Fruit fly (Drosophila melanogaster) whole organism, prepupa: Measurements from ENCODE around the gene CG32829.

ENCODE experiments used
- Blimp-1 ChIP-seq: fragments of 200-800 bp; sonication (Bioruptor generic); optimal IDR thresholded peaks from 3 replicates; lab custom pipeline; 2017; ENCODE audit warnings: missing biosample characterization, missing genetic modification characterization, mild to moderate bottlenecking, moderate library complexity, missing genetic modification reagents
- CG10631 ChIP-seq: fragments of 200-800 bp; sonication (Bioruptor generic); optimal IDR thresholded peaks from 2 replicates; lab custom pipeline; 2016; ENCODE audit warnings: missing biosample characterization, missing genetic modification characterization
- CG11294 ChIP-seq: fragments of 200-800 bp; sonication (Bioruptor generic); IDR thresholded peaks from 2 replicates; pipeline ENCODE4 v1.3.6; 2022; ENCODE audit warnings: missing biosample characterization, missing genetic modification characterization
- CG11762 ChIP-seq: fragments of 200-800 bp; sonication (Bioruptor generic); optimal IDR thresholded peaks from 3 replicates; lab custom pipeline; 2016; ENCODE audit warnings: missing biosample characterization, missing genetic modification characterization; ENCODE audit not compliant: insufficient read depth
- CG16779 ChIP-seq: fragments of 200-800 bp; sonication (Bioruptor generic); optimal IDR thresholded peaks from 3 replicates; lab custom pipeline; 2017; ENCODE audit warnings: missing biosample characterization, mild to moderate bottlenecking, missing genetic modification characterization
- CG3919 ChIP-seq: fragments of 200-800 bp; sonication (Bioruptor generic); optimal IDR thresholded peaks from 3 replicates; lab custom pipeline; 2016; ENCODE audit warnings: missing biosample characterization, missing genetic modification characterization
- CG4318 ChIP-seq: fragments of 200-800 bp; sonication (Bioruptor generic); optimal IDR thresholded peaks from 3 replicates; lab custom pipeline; 2017; ENCODE audit warnings: missing biosample characterization, mild to moderate bottlenecking, missing genetic modification characterization
- CG6276 ChIP-seq: fragments of 200-800 bp; sonication (Bioruptor generic); optimal IDR thresholded peaks from 2 replicates; lab custom pipeline; 2017; ENCODE audit warnings: missing biosample characterization, mild to moderate bottlenecking, missing genetic modification characterization
- CG6792 ChIP-seq: fragments of 200-800 bp; sonication (Bioruptor generic); optimal IDR thresholded peaks from 3 replicates; lab custom pipeline; 2016; ENCODE audit warnings: missing biosample characterization, missing genetic modification characterization
- CG6854 ChIP-seq: fragments of 200-800 bp; sonication (Bioruptor generic); optimal IDR thresholded peaks from 2 replicates; lab custom pipeline; 2017; ENCODE audit warnings: missing biosample characterization, mild to moderate bottlenecking, missing genetic modification characterization
- CG7368 ChIP-seq: fragments of 200-800 bp; sonication (Bioruptor generic); optimal IDR thresholded peaks from 3 replicates; lab custom pipeline; 2016; ENCODE audit warnings: missing biosample characterization, missing genetic modification characterization
- CG8119 ChIP-seq: fragments of 200-800 bp; sonication (Bioruptor generic); IDR thresholded peaks from 3 replicates; pipeline ENCODE4 v1.3.6; 2022; ENCODE audit warnings: missing biosample characterization, missing genetic modification characterization
- CG8632 ChIP-seq: fragments of 200-800 bp; sonication (Bioruptor generic); optimal IDR thresholded peaks from 3 replicates; lab custom pipeline; 2016; ENCODE audit warnings: missing biosample characterization, missing genetic modification characterization
- CG9139 ChIP-seq: fragments of 200-800 bp; sonication (Bioruptor generic); optimal IDR thresholded peaks from 3 replicates; lab custom pipeline; 2017; ENCODE audit warnings: missing biosample characterization, mild to moderate bottlenecking, missing genetic modification characterization
- Gug ChIP-seq: fragments of 200-800 bp; sonication (Bioruptor generic); IDR thresholded peaks from 2 replicates; pipeline ENCODE4 v1.3.6; 2022; ENCODE audit warnings: missing biosample characterization, missing genetic modification characterization
- Hr39 ChIP-seq: fragments of 200-800 bp; sonication (Bioruptor generic); optimal IDR thresholded peaks from 2 replicates; lab custom pipeline; 2016; ENCODE audit warnings: missing biosample characterization, missing genetic modification characterization
- Met ChIP-seq: fragments of 200-800 bp; sonication (Bioruptor generic); optimal IDR thresholded peaks from 3 replicates; lab custom pipeline; 2016; ENCODE audit warnings: missing biosample characterization, missing genetic modification characterization
- Sox102F ChIP-seq: fragments of 200-800 bp; sonication (Bioruptor generic); optimal IDR thresholded peaks from 2 replicates; lab custom pipeline; 2016; ENCODE audit warnings: missing biosample characterization, mild to moderate bottlenecking, missing genetic modification characterization
- Sox14 ChIP-seq: fragments of 200-800 bp; sonication (Bioruptor generic); optimal IDR thresholded peaks from 3 replicates; lab custom pipeline; 2016; ENCODE audit warnings: missing biosample characterization, missing genetic modification characterization
- dac ChIP-seq: fragments of 200-800 bp; sonication (Bioruptor generic); optimal IDR thresholded peaks from 2 replicates; lab custom pipeline; 2017; ENCODE audit warnings: missing biosample characterization, mild to moderate bottlenecking, missing genetic modification characterization
- eg ChIP-seq: fragments of 200-800 bp; sonication (Bioruptor generic); IDR thresholded peaks from 3 replicates; pipeline ENCODE4 v1.3.6; 2022; ENCODE audit warnings: missing biosample characterization, missing genetic modification characterization
- esn ChIP-seq: fragments of 200-800 bp; sonication (Bioruptor generic); optimal IDR thresholded peaks from 2 replicates; lab custom pipeline; 2016; ENCODE audit warnings: missing biosample characterization, mild to moderate bottlenecking, missing genetic modification characterization, moderate library complexity
- fd59A ChIP-seq: fragments of 200-800 bp; sonication (Bioruptor generic); optimal IDR thresholded peaks from 2 replicates; lab custom pipeline; 2017; ENCODE audit warnings: missing biosample characterization, mild to moderate bottlenecking, missing genetic modification characterization, missing genetic modification reagents
- fd85E ChIP-seq: fragments of 200-800 bp; sonication (Bioruptor generic); optimal IDR thresholded peaks from 3 replicates; lab custom pipeline; 2016; ENCODE audit warnings: missing biosample characterization, missing genetic modification characterization
- fkh ChIP-seq: fragments of 200-800 bp; sonication (Bioruptor generic); optimal IDR thresholded peaks from 3 replicates; lab custom pipeline; 2017; ENCODE audit warnings: missing biosample characterization, mild to moderate bottlenecking, missing genetic modification characterization, moderate library complexity
- lz ChIP-seq: fragments of 200-800 bp; sonication (Bioruptor generic); optimal IDR thresholded peaks from 3 replicates; lab custom pipeline; 2016; ENCODE audit warnings: missing biosample characterization, missing genetic modification characterization
- net ChIP-seq: fragments of 200-800 bp; sonication (Bioruptor generic); optimal IDR thresholded peaks from 3 replicates; lab custom pipeline; 2016; ENCODE audit warnings: missing biosample characterization, missing genetic modification characterization
- pdm3 ChIP-seq: fragments of 200-800 bp; sonication (Bioruptor generic); optimal IDR thresholded peaks from 3 replicates; lab custom pipeline; 2016; ENCODE audit warnings: missing biosample characterization, missing genetic modification characterization
- spab ChIP-seq: fragments of 200-800 bp; sonication (Bioruptor generic); optimal IDR thresholded peaks from 2 replicates; lab custom pipeline; 2017; ENCODE audit warnings: missing biosample characterization, mild to moderate bottlenecking, missing genetic modification characterization, missing genetic modification reagents
- svp ChIP-seq: fragments of 200-800 bp; sonication (Bioruptor generic); peaks from one replicate; lab custom pipeline; 2016; ENCODE audit warnings: missing biosample characterization, missing genetic modification characterization
- topi ChIP-seq: fragments of 200-800 bp; sonication (Bioruptor generic); optimal IDR thresholded peaks from 3 replicates; lab custom pipeline; 2016; ENCODE audit warnings: missing biosample characterization, missing genetic modification characterization
- vri ChIP-seq: fragments of 200-800 bp; sonication (Bioruptor generic); optimal IDR thresholded peaks from 3 replicates; lab custom pipeline; 2016; ENCODE audit warnings: missing biosample characterization, mild to moderate bottlenecking, missing genetic modification characterization

Gene CG32829

dm6 chr2L:6942714-6943113 lies 26.5 kb upstream of the CG32829 start, which contains the start of gene CG18304:
CG18304 (minus strand) TSS chr2L:6942814.
- TF ChIP-seq CG9139 (GFP tag; lab: Kevin White, UChicago): no peak
- TF ChIP-seq vri (GFP tag; lab: Kevin White, UChicago): no peak
- no peak for TF ChIP-seq CG11762
- no peak for TF ChIP-seq lz (GFP tag; lab: Kevin White, UChicago)
- no peak for TF ChIP-seq CG6854 (GFP tag; lab: Kevin White, UChicago)
- TF ChIP-seq spab (GFP tag; lab: Kevin White, UChicago): no peak
- TF ChIP-seq Gug (GFP tag; lab: Robert Waterston, UW): no peak
- no peak for TF ChIP-seq fd59A (GFP tag; lab: Kevin White, UChicago)
- TF ChIP-seq CG6276: no peak
- TF ChIP-seq fd85E: no peak
- no peak for TF ChIP-seq eg (GFP tag; lab: Robert Waterston, UW)

DNA sequence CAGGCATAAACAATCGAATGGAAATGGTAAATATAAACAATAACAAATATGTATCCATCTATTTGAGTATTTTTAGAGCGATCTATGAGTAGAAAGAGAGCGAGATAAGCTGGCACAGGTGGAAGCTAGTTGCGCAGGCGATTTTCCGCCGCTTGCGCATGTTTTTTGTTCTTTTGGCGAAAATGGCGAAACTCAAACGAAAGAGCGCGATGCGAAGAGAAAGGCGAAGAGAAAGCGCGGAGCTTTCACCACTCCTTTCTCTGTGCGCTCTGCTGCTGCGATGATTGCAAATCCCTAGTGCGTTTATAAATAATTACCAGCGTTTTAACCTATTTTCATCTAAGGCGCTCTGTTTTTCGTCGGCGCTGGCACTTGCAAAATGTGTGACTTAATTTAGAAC lies 25.5 kb upstream of the CG32829 start:
- no peak for TF ChIP-seq CG11762
- no peak for TF ChIP-seq vri (GFP tag; lab: Kevin White, UChicago)
- no peak for TF ChIP-seq CG11294 (GFP tag; lab: Robert Waterston, UW)
- no peak for TF ChIP-seq CG6792
- TF ChIP-seq CG6276: no peak
- no peak for TF ChIP-seq CG10631 (GFP tag; lab: Kevin White, UChicago)
- TF ChIP-seq svp (GFP tag; lab: Kevin White, UChicago): no peak
- TF ChIP-seq net (GFP tag; lab: Kevin White, UChicago): no peak
- no peak for TF ChIP-seq esn (GFP tag; lab: Kevin White, UChicago)
- TF ChIP-seq CG16779 (tag; lab: Kevin White, UChicago): no peak
- no peak for TF ChIP-seq CG8119 (GFP tag; lab: Robert Waterston, UW)
- no peak for TF ChIP-seq topi
- TF ChIP-seq Sox14: no peak

DNA sequence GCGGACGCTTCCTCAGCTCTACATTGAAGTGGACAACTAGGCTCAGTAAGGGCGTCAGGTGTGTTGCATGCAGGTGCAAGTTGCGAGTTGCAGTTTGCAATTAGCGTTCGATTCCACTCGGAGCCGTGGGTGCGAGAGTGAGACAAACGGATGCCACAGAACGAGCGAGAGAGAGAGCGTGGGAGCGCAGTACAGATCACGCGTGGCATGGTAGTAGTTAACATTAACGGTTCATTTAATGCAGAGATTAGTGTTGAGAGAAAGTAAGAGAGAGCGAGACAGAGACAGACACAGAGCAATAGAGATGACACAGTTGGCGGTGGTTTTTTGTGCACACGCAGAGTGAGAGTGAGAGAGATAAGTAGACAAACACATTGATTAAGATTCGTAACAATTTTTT lies 23.5 kb upstream of the CG32829 start:
- TF ChIP-seq CG4318 (GFP tag; lab: Kevin White, UChicago): no peak
- no peak for TF ChIP-seq topi
- no peak for TF ChIP-seq Sox102F (GFP tag; lab: Kevin White, UChicago)
- TF ChIP-seq Gug (GFP tag; lab: Robert Waterston, UW): no peak
- no peak for TF ChIP-seq fkh
- TF ChIP-seq Hr39 (GFP tag; lab: Kevin White, UChicago): no peak
- TF ChIP-seq CG6792: no peak
- no peak for TF ChIP-seq CG3919 (GFP tag; lab: Kevin White, UChicago)
- no peak for TF ChIP-seq lz (GFP tag; lab: Kevin White, UChicago)
- TF ChIP-seq pdm3: no peak
- TF ChIP-seq, all 60 proteins: peak for 0

DNA sequence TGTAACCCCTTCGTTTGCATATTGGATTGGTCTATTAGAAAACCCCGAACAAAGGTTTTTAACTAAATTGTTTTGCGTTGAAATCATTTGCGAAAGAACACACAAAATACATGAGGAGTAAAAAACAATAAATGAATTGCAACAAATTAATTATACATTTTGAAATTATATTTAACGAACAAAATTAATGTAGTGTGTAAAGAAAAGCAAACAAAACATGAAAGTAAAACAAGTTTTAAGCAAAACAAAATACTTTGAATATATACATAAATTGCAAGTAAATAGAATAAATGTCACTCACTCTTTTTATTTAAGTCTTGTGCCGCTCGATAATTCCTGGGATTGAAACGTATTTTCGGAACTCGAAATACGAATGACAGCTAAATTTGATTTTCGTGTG lies 15.6 kb upstream of the CG32829 start, which contains the start of gene CG43232:
CG43232 (plus strand) TSS at position 301 of the 400 bp plus-strand sequence.
- TF ChIP-seq Met (GFP tag; lab: Kevin White, UChicago) (no peak), CG11762 (no peak), CG8632 (GFP tag; lab: Kevin White, UChicago) (no peak)

- TF ChIP-seq Blimp-1 (no peak), dac (GFP tag; lab: Kevin White, UChicago) (no peak), vri (GFP tag; lab: Kevin White, UChicago) (no peak), CG7368 (GFP tag; lab: Kevin White, UChicago) (no peak), CG6854 (GFP tag; lab: Kevin White, UChicago) (no peak), Sox14 (no peak), CG8119 (GFP tag; lab: Robert Waterston, UW) (no peak), fd59A (GFP tag; lab: Kevin White, UChicago) (no peak)
- TF ChIP-seq, all 60 proteins: peak for 0
These were observed 8.9 kb upstream of the CG32829 start for dm6 chr2L:6925114-6925513.
